Worm (Caenorhabditis elegans) whole organism, L4 larva: ENCODE data around the gene fbxb-62.

Experiments used
- D1046.2 ChIP-seq: fragments of 200-800 bp; sonication (Bioruptor generic); IDR thresholded peaks from 2 replicates; pipeline ENCODE4 v1.3.6; 2022; ENCODE audit warnings: missing genetic modification characterization, missing compliant biosample characterization
- F37D6.2 ChIP-seq: sonication (generic microtip); optimal IDR thresholded peaks from 2 replicates; lab custom pipeline; 2016; ENCODE audit warnings: mild to moderate bottlenecking, missing genetic modification characterization, missing compliant biosample characterization
- T26A8.4 ChIP-seq: fragments of 200-800 bp; sonication (Bioruptor generic); IDR thresholded peaks from 2 replicates; pipeline ENCODE4 v1.3.6; 2022; ENCODE audit warnings: missing genetic modification characterization, missing compliant biosample characterization
- Y5F2A.4 ChIP-seq: fragments of 200-800 bp; sonication (Bioruptor generic); optimal IDR thresholded peaks from 2 replicates; lab custom pipeline; 2018; ENCODE audit warnings: mild to moderate bottlenecking, missing genetic modification characterization, missing compliant biosample characterization
- ZK337.2 ChIP-seq: fragments of 200-800 bp; sonication (Bioruptor generic); IDR thresholded peaks from 2 replicates; pipeline ENCODE4 v1.3.6; 2022; ENCODE audit warnings: missing genetic modification reagents, missing genetic modification characterization, missing compliant biosample characterization
- ZK546.5 ChIP-seq, 2 experiments: sonication (generic microtip); optimal IDR thresholded peaks; 2 replicates each; lab custom pipeline; 2017; ENCODE audit warnings: missing biosample characterization in 2 of 2, missing genetic modification characterization in 2 of 2
- aha-1 ChIP-seq: fragments of 150-350 bp; peaks from one replicate; lab custom pipeline; 2014; ENCODE audit warnings: missing biosample characterization, missing genetic modification characterization
- aly-2 ChIP-seq: sonication (generic microtip); optimal IDR thresholded peaks from 2 replicates; lab custom pipeline; 2018; ENCODE audit warnings: missing biosample characterization, missing genetic modification characterization
- arid-1 ChIP-seq: fragments of 200-800 bp; sonication (Bioruptor generic); conservative IDR thresholded peaks from 2 replicates; pipeline ENCODE4 v1.3.6; 2022; ENCODE audit warnings: missing genetic modification reagents, missing genetic modification characterization, missing compliant biosample characterization
- ceh-28 ChIP-seq: fragments of 150-350 bp; optimal IDR thresholded peaks from 2 replicates; lab custom pipeline; 2014; ENCODE audit warnings: missing biosample characterization, missing genetic modification reagents, missing genetic modification characterization
- ceh-62 ChIP-seq: sonication (generic microtip); optimal IDR thresholded peaks from 2 replicates; lab custom pipeline; 2017; ENCODE audit warnings: missing biosample characterization, missing genetic modification characterization
- daf-8 ChIP-seq: fragments of 200-800 bp; sonication (Bioruptor generic); IDR thresholded peaks from 2 replicates; pipeline ENCODE4 v1.3.6; 2022; ENCODE audit warnings: missing genetic modification characterization, missing compliant biosample characterization
- dmd-6 ChIP-seq: fragments of 200-800 bp; sonication (Bioruptor generic); IDR thresholded peaks from 2 replicates; pipeline ENCODE4 v1.3.6; 2022; ENCODE audit warnings: missing genetic modification reagents, missing genetic modification characterization, missing compliant biosample characterization
- dpl-1 ChIP-seq: fragments of 150-350 bp; optimal IDR thresholded peaks from 2 replicates; lab custom pipeline; 2014; ENCODE audit warnings: missing biosample characterization, missing genetic modification reagents, missing genetic modification characterization
- duxl-1 ChIP-seq: sonication (generic microtip); optimal IDR thresholded peaks from 2 replicates; lab custom pipeline; 2016; ENCODE audit warnings: mild to moderate bottlenecking, missing genetic modification characterization, moderate library complexity, missing compliant biosample characterization; ENCODE audit not compliant: poor library complexity
- dve-1 ChIP-seq: sonication (generic microtip); optimal IDR thresholded peaks from 2 replicates; lab custom pipeline; 2017; ENCODE audit warnings: antibody characterized with exemption, mild to moderate bottlenecking, missing genetic modification characterization, missing compliant biosample characterization; ENCODE audit not compliant: insufficient read depth
- jun-1 ChIP-seq: fragments of 150-350 bp; optimal IDR thresholded peaks from 2 replicates; lab custom pipeline; 2014; ENCODE audit warnings: missing biosample characterization, missing genetic modification reagents, missing genetic modification characterization
- lin-15B ChIP-seq: fragments of 150-350 bp; sonication (generic microtip); optimal IDR thresholded peaks from 3 replicates; lab custom pipeline; 2014; ENCODE audit warnings: missing biosample characterization, missing genetic modification characterization
- lin-29 ChIP-seq: fragments of 200-800 bp; sonication (Bioruptor generic); IDR thresholded peaks from 2 replicates; pipeline ENCODE4 v1.3.6; 2022; ENCODE audit warnings: missing genetic modification reagents, missing genetic modification characterization, missing compliant biosample characterization
- lin-38 ChIP-seq: fragments of 200-800 bp; sonication (Bioruptor generic); IDR thresholded peaks from 2 replicates; pipeline ENCODE4 v1.3.6; 2022; ENCODE audit warnings: missing genetic modification reagents, missing genetic modification characterization, missing compliant biosample characterization
- lir-3 ChIP-seq: sonication (generic microtip); optimal IDR thresholded peaks from 2 replicates; lab custom pipeline; 2016; ENCODE audit warnings: mild to moderate bottlenecking, missing genetic modification characterization, missing compliant biosample characterization
- madf-9 ChIP-seq: fragments of 200-800 bp; sonication (Bioruptor generic); conservative IDR thresholded peaks from 2 replicates; pipeline ENCODE4 v1.3.6; 2022; ENCODE audit warnings: missing genetic modification reagents, missing genetic modification characterization, missing compliant biosample characterization
- nhr-11 ChIP-seq: fragments of 150-350 bp; optimal IDR thresholded peaks from 2 replicates; lab custom pipeline; 2014; ENCODE audit warnings: missing biosample characterization, missing genetic modification characterization
- nhr-111 ChIP-seq: fragments of 200-800 bp; sonication (Bioruptor generic); optimal IDR thresholded peaks from 2 replicates; lab custom pipeline; 2018; ENCODE audit warnings: mild to moderate bottlenecking, missing genetic modification characterization, missing compliant biosample characterization
- nhr-237 ChIP-seq: sonication (generic microtip); optimal IDR thresholded peaks from 2 replicates; lab custom pipeline; 2017; ENCODE audit warnings: missing biosample characterization, missing genetic modification characterization
- nhr-41 ChIP-seq: fragments of 200-800 bp; sonication (Bioruptor generic); IDR thresholded peaks from 2 replicates; pipeline ENCODE4 v1.3.6; 2022; ENCODE audit warnings: missing genetic modification reagents, missing genetic modification characterization, missing compliant biosample characterization
- nhr-42 ChIP-seq: fragments of 200-800 bp; sonication (Bioruptor generic); IDR thresholded peaks from 2 replicates; pipeline ENCODE4 v1.3.6; 2022; ENCODE audit warnings: missing genetic modification characterization, missing compliant biosample characterization
- nhr-48 ChIP-seq: sonication (generic microtip); optimal IDR thresholded peaks from 2 replicates; lab custom pipeline; 2016; ENCODE audit warnings: mild to moderate bottlenecking, missing genetic modification characterization, missing compliant biosample characterization
- pha-4 ChIP-seq, 2 experiments: fragments of 150-350 bp in 1 of 2; fragments of 200-800 bp in 1 of 2; sonication (Bioruptor generic) in 1 of 2; IDR thresholded peaks in 1 of 2; optimal IDR thresholded peaks in 1 of 2; 2 replicates each; pipeline versions ENCODE4 v1.3.6 to Lab custom; 2014 to 2022; ENCODE audit warnings: missing genetic modification characterization in 2 of 2, missing genetic modification reagents in 2 of 2, missing biosample characterization in 1 of 2, missing compliant biosample characterization in 1 of 2
- saeg-2 ChIP-seq: fragments of 200-800 bp; sonication (Bioruptor generic); IDR thresholded peaks from 2 replicates; pipeline ENCODE4 v1.3.6; 2022; ENCODE audit warnings: missing genetic modification reagents, missing genetic modification characterization, missing compliant biosample characterization
- set-16 ChIP-seq: fragments of 200-800 bp; sonication (Bioruptor generic); IDR thresholded peaks from 2 replicates; pipeline ENCODE4 v1.3.6; 2022; ENCODE audit warnings: missing genetic modification reagents, missing genetic modification characterization, missing compliant biosample characterization
- skn-1 ChIP-seq: fragments of 150-350 bp; optimal IDR thresholded peaks from 2 replicates; lab custom pipeline; 2014; ENCODE audit warnings: missing biosample characterization, missing genetic modification characterization
- snpc-4 ChIP-seq: fragments of 150-350 bp; optimal IDR thresholded peaks from 2 replicates; lab custom pipeline; 2014; ENCODE audit warnings: missing biosample characterization, missing genetic modification characterization
- unc-130 ChIP-seq: sonication (generic microtip); optimal IDR thresholded peaks from 2 replicates; lab custom pipeline; 2016; ENCODE audit warnings: missing genetic modification reagents, missing genetic modification characterization, missing compliant biosample characterization
- unc-62 ChIP-seq, 3 experiments: fragments of 150-350 bp in 1 of 3; sonication (generic microtip); optimal IDR thresholded peaks in 2 of 3; peaks in 1 of 3; 1 replicate in 1 of 3; 2 replicates in 2 of 3; lab custom pipeline; 2014 to 2017; ENCODE audit warnings: missing biosample characterization in 3 of 3, missing genetic modification characterization in 3 of 3, missing genetic modification reagents in 3 of 3, missing genotype in 1 of 3
- vab-7 ChIP-seq: fragments of 200-800 bp; sonication (Bioruptor generic); IDR thresholded peaks from 2 replicates; pipeline ENCODE4 v1.3.6; 2022; ENCODE audit warnings: missing genetic modification reagents, missing genetic modification characterization, missing compliant biosample characterization
- zag-1 ChIP-seq: fragments of 150-350 bp; optimal IDR thresholded peaks from 2 replicates; lab custom pipeline; 2014; ENCODE audit warnings: missing biosample characterization, missing genetic modification characterization

Gene fbxb-62

ce11 chrV:19309591-19309990 lies 7.8 kb upstream of the fbxb-62 start, which contains the start of gene F55C9.11:
Gene F55C9.11, minus strand, starts transcription at chrV:19309691.
- TF ChIP-seq unc-62 (GFP tag; optimal IDR thresholded peaks at IDR 0.05 in 1 of 2; lab: Kevin White, UChicago) (peak in 1 of 2 experiments; percentile 62), unc-62 (tag; optimal IDR thresholded peaks at IDR 0.05; lab: Kevin White, UChicago) (no peak), dmd-6 (GFP tag; lab: Robert Waterston, UW) (no peak)

DNA sequence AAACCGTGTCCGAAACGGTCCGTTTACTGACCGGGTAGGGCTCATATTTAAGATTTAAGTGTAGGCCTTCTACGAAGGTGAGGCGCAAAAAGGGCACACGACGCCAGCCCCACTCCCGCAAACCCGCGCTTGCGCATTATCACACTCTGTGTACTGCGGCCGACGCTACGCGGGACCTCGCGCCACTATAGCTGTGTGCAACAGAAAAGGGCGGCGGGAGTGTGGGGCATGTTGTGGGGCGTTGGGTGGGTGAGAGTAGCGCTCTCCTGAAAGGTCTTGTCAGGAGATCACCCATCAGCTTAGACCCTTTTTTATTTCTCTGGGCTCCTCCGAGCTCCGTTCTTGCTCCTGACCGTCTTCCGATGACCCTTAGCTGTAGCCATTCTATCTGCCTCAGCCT lies 6.3 kb upstream of the fbxb-62 start:
- no peak for TF ChIP-seq lin-29 (GFP tag; lab: Robert Waterston, UW)
- TF ChIP-seq lin-15B (tag; lab: Kevin White, UChicago) = no peak
- no peak for TF ChIP-seq vab-7 (GFP tag; lab: Robert Waterston, UW)
- no peak for TF ChIP-seq dve-1 (tag; lab: Kevin White, UChicago)
- no peak for TF ChIP-seq T26A8.4 (GFP tag; lab: Robert Waterston, UW)
- peak; percentile 69 for TF ChIP-seq set-16 (GFP tag; lab: Robert Waterston, UW)
- TF ChIP-seq nhr-237 (tag; lab: Kevin White, UChicago) = no peak
- TF ChIP-seq nhr-11 (tag; lab: Kevin White, UChicago) = no peak
- TF ChIP-seq F37D6.2 = no peak
- no peak for TF ChIP-seq pha-4 (GFP tag; IDR thresholded peaks at IDR 0.05; lab: Robert Waterston, UW)
- no peak for TF ChIP-seq pha-4 (tag; optimal IDR thresholded peaks at IDR 0.05; lab: Kevin White, UChicago)
- peak; percentile 45 for TF ChIP-seq aha-1 (tag; lab: Kevin White, UChicago)
- no peak for TF ChIP-seq jun-1
- TF ChIP-seq, all 104 proteins: peak for 2

- TF ChIP-seq snpc-4 (tag; lab: Kevin White, UChicago) = no peak
- no peak for TF ChIP-seq D1046.2 (GFP tag; lab: Robert Waterston, UW)
- no peak for TF ChIP-seq nhr-42 (GFP tag; lab: Robert Waterston, UW)
- no peak for TF ChIP-seq nhr-111
- TF ChIP-seq madf-9 (GFP tag; lab: Robert Waterston, UW) = no peak
- TF ChIP-seq ceh-62 = no peak
- TF ChIP-seq zag-1 (tag; lab: Kevin White, UChicago) = no peak
- no peak for TF ChIP-seq duxl-1 (tag; lab: Kevin White, UChicago)
- no peak for TF ChIP-seq skn-1 (tag; lab: Kevin White, UChicago)
- TF ChIP-seq lin-38 = no peak
- no peak for TF ChIP-seq saeg-2
- no peak for TF ChIP-seq nhr-41
- TF ChIP-seq Y5F2A.4 = no peak
- TF ChIP-seq T26A8.4 (GFP tag; lab: Robert Waterston, UW) = no peak
- no peak for TF ChIP-seq dpl-1 (GFP tag; lab: Kevin White, UChicago)
- TF ChIP-seq unc-130 (GFP tag; lab: Kevin White, UChicago) = no peak
- TF ChIP-seq ZK337.2 = no peak
These were observed 5.1 kb upstream of the fbxb-62 start, which contains the start of gene F55C9.15 for ce11 chrV:19306906-19307305. Gene F55C9.15, minus strand, starts transcription at chrV:19307006.

ce11 chrV:19303589-19304174 lies 1.8 kb upstream of the fbxb-62 start, which contains the start of the genes fbxb-63 and fbxb-61:
Gene fbxb-63, minus strand, starts transcription at chrV:19303730.
Gene fbxb-61, plus strand, starts transcription at chrV:19304124.
- TF ChIP-seq daf-8 (GFP tag; lab: Robert Waterston, UW) = no peak
- TF ChIP-seq nhr-48 (tag; lab: Kevin White, UChicago) = no peak
- TF ChIP-seq lin-38 = no peak
- TF ChIP-seq nhr-42 (GFP tag; lab: Robert Waterston, UW) = no peak
- no peak for TF ChIP-seq arid-1 (GFP tag; lab: Robert Waterston, UW)
- no peak for TF ChIP-seq ZK546.5 (tag; optimal IDR thresholded peaks at IDR 0.05; lab: Kevin White, UChicago)
- TF ChIP-seq aha-1 (tag; lab: Kevin White, UChicago) = peak; percentile 58
- no peak for TF ChIP-seq ZK337.2
- no peak for TF ChIP-seq lir-3 (tag; lab: Kevin White, UChicago)
- TF ChIP-seq ceh-62 = no peak
- TF ChIP-seq lin-15B (tag; lab: Kevin White, UChicago) = no peak
- no peak for TF ChIP-seq aly-2 (tag; lab: Kevin White, UChicago)
- TF ChIP-seq nhr-41 = no peak
- TF ChIP-seq ceh-28 (tag; lab: Kevin White, UChicago) = peak; percentile 25
